Worm (Caenorhabditis elegans) whole organism, L3 larva: ENCODE data around the gene nspf-1.

ENCODE experiments used
- ama-1 ChIP-seq: fragments of 150-350 bp; optimal IDR thresholded peaks from 2 replicates; lab custom pipeline; 2018
- daf-12 ChIP-seq: fragments of 150-350 bp; optimal IDR thresholded peaks from 2 replicates; lab custom pipeline; 2014; ENCODE audit warnings: missing biosample characterization, missing genetic modification reagents, missing genetic modification characterization
- elt-1 ChIP-seq: fragments of 150-350 bp; optimal IDR thresholded peaks from 2 replicates; lab custom pipeline; 2014; ENCODE audit warnings: missing biosample characterization, missing genetic modification characterization
- elt-3 ChIP-seq, 3 experiments: fragments of 150-350 bp in 1 of 3; sonication (generic microtip) in 2 of 3; optimal IDR thresholded peaks; 2 replicates in 2 of 3; 4 replicates in 1 of 3; lab custom pipeline; 2014 to 2017; ENCODE audit warnings: missing biosample characterization in 3 of 3, missing genetic modification characterization in 3 of 3
- fos-1 ChIP-seq: fragments of 150-350 bp; optimal IDR thresholded peaks from 2 replicates; lab custom pipeline; 2014; ENCODE audit warnings: missing biosample characterization, missing genetic modification characterization
- lin-39 ChIP-seq: fragments of 150-350 bp; optimal IDR thresholded peaks from 2 replicates; lab custom pipeline; 2018; ENCODE audit warnings: missing biosample characterization, missing genetic modification reagents, missing genetic modification characterization
- mdl-1 ChIP-seq: fragments of 150-350 bp; optimal IDR thresholded peaks from 2 replicates; lab custom pipeline; 2014; ENCODE audit warnings: missing biosample characterization, missing genetic modification characterization
- mml-1 ChIP-seq: fragments of 150-350 bp; sonication (generic microtip); optimal IDR thresholded peaks from 3 replicates; lab custom pipeline; 2014; ENCODE audit warnings: missing biosample characterization, missing genetic modification characterization
- nhr-12 ChIP-seq: fragments of 150-350 bp; optimal IDR thresholded peaks from 2 replicates; lab custom pipeline; 2014; ENCODE audit warnings: missing biosample characterization, missing genetic modification characterization
- nhr-237 ChIP-seq: fragments of 150-350 bp; optimal IDR thresholded peaks from 2 replicates; lab custom pipeline; 2014; ENCODE audit warnings: missing biosample characterization, missing genetic modification characterization
- skn-1 ChIP-seq: fragments of 150-350 bp; optimal IDR thresholded peaks from 2 replicates; lab custom pipeline; 2014; ENCODE audit warnings: missing biosample characterization, missing genetic modification characterization
- snpc-4 ChIP-seq: fragments of 150-350 bp; optimal IDR thresholded peaks from 2 replicates; lab custom pipeline; 2014; ENCODE audit warnings: missing biosample characterization, missing genetic modification characterization
- tbx-2 ChIP-seq: sonication (generic microtip); optimal IDR thresholded peaks from 2 replicates; lab custom pipeline; 2016; ENCODE audit warnings: mild to moderate bottlenecking, missing genetic modification characterization, missing compliant biosample characterization

DNA sequence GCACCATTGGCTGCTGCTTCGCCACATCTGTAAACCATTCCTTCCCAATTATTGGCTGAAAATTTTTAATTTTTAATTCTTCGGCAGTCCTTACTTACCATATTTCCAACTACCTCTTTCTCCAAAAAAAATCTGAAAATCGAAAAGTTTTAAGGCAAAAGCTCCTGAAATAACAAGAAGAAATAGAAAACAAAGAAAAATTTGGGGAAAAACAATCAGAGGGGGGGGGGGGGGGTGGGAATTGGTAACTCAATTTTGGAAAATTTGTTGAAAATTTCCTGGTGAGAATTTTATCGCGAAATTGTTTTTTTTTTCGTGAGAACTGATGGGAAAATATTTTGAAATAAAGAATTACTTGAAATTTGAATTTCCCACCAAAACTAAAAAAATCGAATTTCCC lies 5.1 kb downstream of the nspf-1 start, which contains the start of gene set-11:
- TF ChIP-seq snpc-4: no peak
- no peak for TF ChIP-seq fos-1 (tag; lab: Kevin White, UChicago)
- no peak for TF ChIP-seq lin-39
- TF ChIP-seq nhr-12 (tag; lab: Kevin White, UChicago): no peak
- no peak for TF ChIP-seq ama-1 (lab: Kevin White, UChicago)
- no peak for TF ChIP-seq mdl-1 (tag; lab: Kevin White, UChicago)
- no peak for TF ChIP-seq elt-1 (tag; lab: Kevin White, UChicago)
- TF ChIP-seq mml-1: no peak
- no peak for TF ChIP-seq elt-3 (tag; optimal IDR thresholded peaks at IDR 0.05; lab: Kevin White, UChicago)
- TF ChIP-seq nhr-237: no peak
- TF ChIP-seq skn-1 (tag; lab: Kevin White, UChicago): no peak
- TF ChIP-seq daf-12 (tag; lab: Kevin White, UChicago): no peak
- no peak for TF ChIP-seq tbx-2
